Fruit fly (Drosophila melanogaster) whole organism, wandering third instar larva: Measurements from ENCODE around the gene kek5.

Source experiments
- CG32264 ChIP-seq: fragments of 200-800 bp; sonication (Bioruptor generic); optimal IDR thresholded peaks from 2 replicates; lab custom pipeline; 2016; ENCODE audit warnings: missing biosample characterization, missing genetic modification characterization
- Dfd ChIP-seq: fragments of >200 bp; optimal IDR thresholded peaks from 2 replicates; lab custom pipeline; 2017; ENCODE audit warnings: missing biosample characterization, missing genetic modification characterization
- Dif ChIP-seq: fragments of 200-275, 200-300 bp; sonication (Bioruptor generic); optimal IDR thresholded peaks from 2 replicates; lab custom pipeline; 2018; ENCODE audit warnings: missing biosample characterization, missing genetic modification characterization; ENCODE audit not compliant: partially characterized antibody
- Hr78 ChIP-seq: fragments of >200 bp; optimal IDR thresholded peaks from 2 replicates; lab custom pipeline; 2017; ENCODE audit warnings: missing biosample characterization, missing genetic modification characterization
- Mio ChIP-seq: sonication (Bioruptor generic); optimal IDR thresholded peaks from 2 replicates; lab custom pipeline; 2016; ENCODE audit warnings: missing biosample characterization, missing genetic modification characterization
- OdsH ChIP-seq: fragments of 200-800 bp; sonication (Bioruptor generic); optimal IDR thresholded peaks from 2 replicates; lab custom pipeline; 2016; ENCODE audit warnings: missing biosample characterization, mild to moderate bottlenecking, missing genetic modification characterization
- Sp1 ChIP-seq: fragments of 200-800 bp; sonication (Bioruptor generic); optimal IDR thresholded peaks from 3 replicates; lab custom pipeline; 2019; ENCODE audit warnings: missing biosample characterization, mild to moderate bottlenecking, missing genetic modification characterization, moderate library complexity
- br ChIP-seq: fragments of 200-800 bp; sonication (Bioruptor generic); optimal IDR thresholded peaks from 2 replicates; lab custom pipeline; 2016; ENCODE audit warnings: missing biosample characterization, missing genetic modification characterization
- h ChIP-seq: fragments of 200-800 bp; sonication (Bioruptor generic); optimal IDR thresholded peaks from 3 replicates; lab custom pipeline; 2016; ENCODE audit warnings: missing biosample characterization, mild to moderate bottlenecking, missing genetic modification characterization
- jim ChIP-seq: fragments of 175-275, 200-325 bp; sonication (Bioruptor generic); optimal IDR thresholded peaks from 2 replicates; lab custom pipeline; 2016; ENCODE audit warnings: missing biosample characterization, mild to moderate bottlenecking, missing genetic modification characterization
- pan ChIP-seq: fragments of >200 bp; optimal IDR thresholded peaks from 2 replicates; lab custom pipeline; 2017
- psq ChIP-seq: fragments of 200-800 bp; sonication (Bioruptor generic); optimal IDR thresholded peaks from 3 replicates; lab custom pipeline; 2017; ENCODE audit warnings: missing biosample characterization, mild to moderate bottlenecking, missing genetic modification characterization, moderate library complexity
- sv ChIP-seq: fragments of 200-800 bp; sonication (Bioruptor generic); optimal IDR thresholded peaks from 3 replicates; lab custom pipeline; 2016; ENCODE audit warnings: missing biosample characterization, missing genetic modification characterization
- woc ChIP-seq: sonication (Bioruptor generic); optimal IDR thresholded peaks from 2 replicates; lab custom pipeline; 2016; ENCODE audit warnings: missing biosample characterization, mild to moderate bottlenecking, missing genetic modification characterization

DNA sequence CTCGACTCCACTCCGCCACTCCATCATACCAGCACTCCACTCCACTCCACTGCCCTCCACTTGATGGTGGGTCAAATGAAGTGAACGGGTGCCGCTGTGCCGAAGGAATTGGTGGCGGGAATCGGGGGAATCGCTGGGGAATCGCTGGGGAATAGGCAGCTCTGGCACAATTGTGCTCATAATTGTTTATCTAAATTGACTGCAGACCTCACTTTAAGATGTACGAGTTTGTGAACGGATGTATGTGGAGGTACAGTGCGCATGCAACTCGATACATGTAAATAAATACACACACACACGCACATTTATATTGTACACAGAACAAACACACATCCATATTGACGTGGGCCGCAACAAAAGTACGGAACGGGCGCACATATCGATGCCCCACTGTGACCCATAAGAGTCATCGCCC lies 19.0 kb downstream of the kek5 start:
- TF ChIP-seq h (GFP tag; lab: Kevin White, UChicago) (no peak), Dfd (GFP tag; lab: Kevin White, UChicago) (no peak), Dif (no peak), sv (no peak), jim (GFP tag; lab: Kevin White, UChicago) (no peak), woc (GFP tag; lab: Kevin White, UChicago) (no peak), psq (no peak), Hr78 (GFP tag; lab: Kevin White, UChicago) (no peak), CG32264 (GFP tag; lab: Kevin White, UChicago) (no peak), pan (lab: Kevin White, UChicago) (no peak), br (GFP tag; lab: Kevin White, UChicago) (no peak), Mio (no peak), Sp1 (GFP tag; lab: Kevin White, UChicago) (no peak), OdsH (GFP tag; lab: Kevin White, UChicago) (no peak)
